Worm (Caenorhabditis elegans) whole organism, L4/young adult: ENCODE measurements around the gene srlf-7.

Experiments
- W03F9.2 ChIP-seq: fragments of 150-350 bp; optimal IDR thresholded peaks from 2 replicates; lab custom pipeline; 2014; ENCODE audit warnings: missing biosample characterization, missing genetic modification characterization
- dao-5 ChIP-seq: sonication (generic microtip); optimal IDR thresholded peaks from 2 replicates; lab custom pipeline; 2016; ENCODE audit warnings: missing genotype, missing genetic modification characterization, moderate library complexity, missing compliant biosample characterization
- him-1 ChIP-seq: sonication (generic microtip); optimal IDR thresholded peaks from 2 replicates; lab custom pipeline; 2016; ENCODE audit warnings: missing genotype, missing genetic modification reagents, missing genetic modification characterization, missing compliant biosample characterization

- TF ChIP-seq him-1 (tag; lab: Kevin White, UChicago) (no peak), dao-5 (no peak), W03F9.2 (tag; lab: Kevin White, UChicago) (no peak)
These were observed 1.3 kb downstream of the srlf-7 start for ce11 chrIV:7190409-7190808.
